Fruit fly (Drosophila melanogaster) whole organism, pupa: ENCODE data around the gene CG14625.

Experiments used
- CG10348 ChIP-seq: fragments of 200-800 bp; sonication (Bioruptor generic); IDR thresholded peaks from 2 replicates; pipeline ENCODE4 v1.3.6; 2022; ENCODE audit warnings: missing biosample characterization, missing genetic modification characterization
- CG12605 ChIP-seq: fragments of 200-800 bp; sonication (Bioruptor generic); IDR thresholded peaks from 2 replicates; pipeline ENCODE4 v1.3.6; 2022; ENCODE audit warnings: missing biosample characterization, missing genetic modification characterization
- CG13204 ChIP-seq: fragments of 200-800 bp; sonication (Bioruptor generic); optimal IDR thresholded peaks from 2 replicates; lab custom pipeline; 2018; ENCODE audit warnings: missing biosample characterization, mild to moderate bottlenecking, missing genetic modification characterization, moderate library complexity
- CG14655 ChIP-seq: fragments of 200-800 bp; sonication (Bioruptor generic); optimal IDR thresholded peaks from 3 replicates; lab custom pipeline; 2017; ENCODE audit warnings: mild to moderate bottlenecking, missing biosample characterization, missing genetic modification reagents, missing genetic modification characterization
- CG15710 ChIP-seq: fragments of 200-800 bp; sonication (Bioruptor generic); optimal IDR thresholded peaks from 2 replicates; lab custom pipeline; 2018; ENCODE audit warnings: missing biosample characterization, mild to moderate bottlenecking, missing genetic modification characterization, moderate library complexity
- CG17806 ChIP-seq: fragments of 200-800 bp; sonication (Bioruptor generic); optimal IDR thresholded peaks from 2 replicates; lab custom pipeline; 2018; ENCODE audit warnings: missing biosample characterization, mild to moderate bottlenecking, missing genetic modification characterization, moderate library complexity
- CG32121 ChIP-seq: fragments of 200-800 bp; sonication (Bioruptor generic); IDR thresholded peaks from 2 replicates; pipeline ENCODE4 v1.3.6; 2022; ENCODE audit warnings: missing biosample characterization, missing genetic modification characterization
- CG34367 ChIP-seq: fragments of 200-800 bp; sonication (Bioruptor generic); optimal IDR thresholded peaks from 2 replicates; lab custom pipeline; 2018; ENCODE audit warnings: missing biosample characterization, mild to moderate bottlenecking, missing genetic modification characterization
- CG4496 ChIP-seq: fragments of 200-800 bp; sonication (Bioruptor generic); IDR thresholded peaks from 3 replicates; pipeline ENCODE4 v1.3.6; 2022; ENCODE audit warnings: missing biosample characterization, missing genetic modification characterization
- CG8159 ChIP-seq: fragments of 200-800 bp; sonication (Bioruptor generic); optimal IDR thresholded peaks from 3 replicates; lab custom pipeline; 2018; ENCODE audit warnings: missing biosample characterization, mild to moderate bottlenecking, missing genetic modification characterization, moderate library complexity
- CG8301 ChIP-seq: fragments of 200-800 bp; sonication (Bioruptor generic); optimal IDR thresholded peaks from 2 replicates; lab custom pipeline; 2018; ENCODE audit warnings: missing biosample characterization, mild to moderate bottlenecking, missing genetic modification characterization
- CG9948 ChIP-seq: fragments of 200-800 bp; sonication (Bioruptor generic); optimal IDR thresholded peaks from 2 replicates; lab custom pipeline; 2018; ENCODE audit warnings: missing biosample characterization, mild to moderate bottlenecking, missing genetic modification characterization, moderate library complexity
- D1 ChIP-seq: fragments of 200-800 bp; sonication (Bioruptor generic); optimal IDR thresholded peaks from 2 replicates; lab custom pipeline; 2018; ENCODE audit warnings: missing biosample characterization, mild to moderate bottlenecking, missing genetic modification characterization, moderate library complexity
- EcR ChIP-seq: fragments of 200-800 bp; sonication (Bioruptor generic); optimal IDR thresholded peaks from 3 replicates; lab custom pipeline; 2019; ENCODE audit warnings: missing biosample characterization, missing genetic modification characterization, mild to moderate bottlenecking, moderate library complexity, missing genetic modification reagents
- Ets98B ChIP-seq: fragments of 200-800 bp; sonication (Bioruptor generic); IDR thresholded peaks from 2 replicates; pipeline ENCODE4 v1.3.6; 2022; ENCODE audit warnings: missing biosample characterization, missing genetic modification characterization
- Pif1A ChIP-seq: fragments of 200-800 bp; sonication (Bioruptor generic); optimal IDR thresholded peaks from 3 replicates; lab custom pipeline; 2016; ENCODE audit warnings: missing biosample characterization, missing genetic modification characterization
- Pif1B ChIP-seq: fragments of 200-800 bp; sonication (Bioruptor generic); optimal IDR thresholded peaks from 3 replicates; lab custom pipeline; 2016; ENCODE audit warnings: missing biosample characterization, missing genetic modification characterization
- Snoo ChIP-seq: fragments of 200-800 bp; sonication (Bioruptor generic); optimal IDR thresholded peaks from 3 replicates; lab custom pipeline; 2017; ENCODE audit warnings: missing biosample characterization, mild to moderate bottlenecking, missing genetic modification characterization, inconsistent platforms
- fd96Ca ChIP-seq: fragments of 200-800 bp; sonication (Bioruptor generic); IDR thresholded peaks from 3 replicates; pipeline ENCODE4 v1.3.6; 2022; ENCODE audit warnings: missing biosample characterization, missing genetic modification characterization
- gl ChIP-seq: fragments of 200-800 bp; sonication (Bioruptor generic); optimal IDR thresholded peaks from 2 replicates; lab custom pipeline; 2018; ENCODE audit warnings: missing biosample characterization, mild to moderate bottlenecking, missing genetic modification characterization
- rn ChIP-seq: fragments of 200-800 bp; sonication (Bioruptor generic); IDR thresholded peaks from 2 replicates; pipeline ENCODE4 v1.3.6; 2022; ENCODE audit warnings: missing biosample characterization, missing genetic modification characterization

CG14625 gene

dm6 chrX:1229098-1229497, 29.8 kb downstream of the CG14625 start:
- TF ChIP-seq CG4496 (peak; percentile 57; the same call in 2 of the 3 replicates), fd96Ca (GFP tag; lab: Robert Waterston, UW) (peak; percentile 66; the same call in 2 of the 3 replicates), CG32121 (GFP tag; lab: Robert Waterston, UW) (no peak), Pif1B (GFP tag; lab: Kevin White, UChicago) (peak; percentile 37), Ets98B (GFP tag; lab: Robert Waterston, UW) (peak; percentile 10; the same call in 1 of the 2 replicates), CG12605 (GFP tag; lab: Robert Waterston, UW) (peak; percentile 39; the same call in 1 of the 2 replicates), CG17806 (peak; percentile 16), CG34367 (tag; lab: Kevin White, UChicago) (no peak), CG9948 (tag; lab: Kevin White, UChicago) (peak; percentile 31), CG10348 (no peak), CG15710 (tag; lab: Kevin White, UChicago) (no peak), EcR (GFP tag; lab: Kevin White, UChicago) (no peak), CG8159 (tag; lab: Kevin White, UChicago) (peak; percentile 20)

- peak; percentile 87 for TF ChIP-seq EcR (GFP tag; lab: Kevin White, UChicago)
- TF ChIP-seq CG9948 (tag; lab: Kevin White, UChicago), result no peak
Measured at dm6 chrX:1229567-1229966, 30.2 kb downstream of the CG14625 start.

dm6 chrX:1231707-1232106, 32.4 kb downstream of the CG14625 start:
- TF ChIP-seq Pif1B (GFP tag; lab: Kevin White, UChicago) (no peak), CG8159 (tag; lab: Kevin White, UChicago) (peak; percentile 30), CG32121 (GFP tag; lab: Robert Waterston, UW) (peak; percentile 70), CG17806 (no peak), Ets98B (GFP tag; lab: Robert Waterston, UW) (peak; percentile 67), fd96Ca (GFP tag; lab: Robert Waterston, UW) (peak; percentile 64), CG12605 (GFP tag; lab: Robert Waterston, UW) (peak; percentile 16; the same call in 1 of the 2 replicates), CG8301 (peak; percentile 4), Snoo (tag; lab: Kevin White, UChicago) (no peak), CG4496 (peak; percentile 76; the same call in 2 of the 3 replicates), rn (GFP tag; lab: Robert Waterston, UW) (no peak), CG14655 (GFP tag; lab: Kevin White, UChicago) (no peak), CG10348 (no peak)

- TF ChIP-seq CG4496, result no peak
- no peak for TF ChIP-seq CG17806
- TF ChIP-seq CG13204 (GFP tag; lab: Kevin White, UChicago), result peak; percentile 69
- no peak for TF ChIP-seq CG8159 (tag; lab: Kevin White, UChicago)
- TF ChIP-seq fd96Ca (GFP tag; lab: Robert Waterston, UW), result no peak
- TF ChIP-seq CG9948 (tag; lab: Kevin White, UChicago), result no peak
- no peak for TF ChIP-seq CG32121 (GFP tag; lab: Robert Waterston, UW)
- no peak for TF ChIP-seq Ets98B (GFP tag; lab: Robert Waterston, UW)
- peak; percentile 39 for TF ChIP-seq EcR (GFP tag; lab: Kevin White, UChicago)
Measured at dm6 chrX:1232533-1233212, 33.3 kb downstream of the CG14625 start.

dm6 chrX:1233989-1234388, 34.6 kb downstream of the CG14625 start:
- no peak for TF ChIP-seq CG8301
- no peak for TF ChIP-seq gl (tag; lab: Kevin White, UChicago)
- no peak for TF ChIP-seq CG17806
- no peak for TF ChIP-seq CG4496
- TF ChIP-seq CG13204 (GFP tag; lab: Kevin White, UChicago), result peak; percentile 27
- TF ChIP-seq CG12605 (GFP tag; lab: Robert Waterston, UW), result no peak
- TF ChIP-seq CG34367 (tag; lab: Kevin White, UChicago), result no peak
- 0 out of 2 replicates have a peak, but pooled peaks have one; percentile 15 for TF ChIP-seq CG32121 (GFP tag; lab: Robert Waterston, UW)

dm6 chrX:1234817-1235617, 35.7 kb downstream of the CG14625 start:
- TF ChIP-seq Snoo (tag; lab: Kevin White, UChicago) (peak; percentile 80), Pif1A (GFP tag; lab: Kevin White, UChicago) (peak; percentile 90), rn (GFP tag; lab: Robert Waterston, UW) (peak; percentile 67), CG4496 (peak; percentile 92), gl (tag; lab: Kevin White, UChicago) (peak; percentile 69), Pif1B (GFP tag; lab: Kevin White, UChicago) (peak; percentile 85), CG12605 (GFP tag; lab: Robert Waterston, UW) (peak; percentile 45), CG34367 (tag; lab: Kevin White, UChicago) (peak; percentile 85), EcR (GFP tag; lab: Kevin White, UChicago) (peak; percentile 30), CG10348 (0 out of 2 replicates have a peak, but pooled peaks have one; percentile 14), CG8159 (tag; lab: Kevin White, UChicago) (peak; percentile 86), fd96Ca (GFP tag; lab: Robert Waterston, UW) (peak; percentile 91), Ets98B (GFP tag; lab: Robert Waterston, UW) (peak; percentile 79; the same call in 1 of the 2 replicates), CG9948 (tag; lab: Kevin White, UChicago) (peak; percentile 82), CG17806 (peak; percentile 86), D1 (no peak), CG14655 (GFP tag; lab: Kevin White, UChicago) (peak; percentile 84), CG13204 (GFP tag; lab: Kevin White, UChicago) (peak; percentile 59), CG15710 (tag; lab: Kevin White, UChicago) (peak; percentile 83), CG32121 (GFP tag; lab: Robert Waterston, UW) (peak; percentile 83), CG8301 (peak; percentile 81)
- TF ChIP-seq, all 21 proteins: peak for 20
